Worm (Caenorhabditis elegans) whole organism, L4/young adult: ENCODE data around the gene srd-17.

ENCODE experiments used
- W03F9.2 ChIP-seq: fragments of 150-350 bp; optimal IDR thresholded peaks from 2 replicates; lab custom pipeline; 2014; ENCODE audit warnings: missing biosample characterization, missing genetic modification characterization
- dao-5 ChIP-seq: sonication (generic microtip); optimal IDR thresholded peaks from 2 replicates; lab custom pipeline; 2016; ENCODE audit warnings: missing genotype, missing genetic modification characterization, moderate library complexity, missing compliant biosample characterization

DNA sequence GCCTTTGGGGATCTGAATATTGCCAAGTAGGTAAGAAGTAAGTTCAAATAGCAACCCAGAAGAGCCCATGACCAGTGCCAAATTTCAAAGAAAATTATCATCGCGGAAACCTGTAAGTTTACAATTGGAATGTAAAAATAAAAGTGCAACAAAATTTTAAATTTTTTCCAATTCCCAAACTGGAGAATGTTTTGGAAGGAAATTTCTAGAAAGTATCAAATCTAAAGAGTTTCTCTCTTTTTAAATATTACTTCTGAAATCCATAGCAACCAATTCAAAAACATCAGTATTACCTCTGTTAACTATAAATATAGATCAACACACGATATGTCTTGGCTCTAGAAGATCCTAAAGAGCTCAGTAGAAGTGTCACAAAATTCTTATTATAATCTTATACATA is 3.9 kb downstream of the srd-17 start, which contains the start of gene srd-19:
- TF ChIP-seq dao-5, result no peak
- TF ChIP-seq W03F9.2 (tag; lab: Kevin White, UChicago), result no peak
